Worm (Caenorhabditis elegans) whole organism, L1 larva: ENCODE data around the gene K11H3.2.

Experiments
- C04F5.9 ChIP-seq: sonication (generic microtip); optimal IDR thresholded peaks from 2 replicates; lab custom pipeline; 2016; ENCODE audit warnings: missing genetic modification characterization, missing compliant biosample characterization
- C34B4.2 ChIP-seq: sonication (generic microtip); optimal IDR thresholded peaks from 2 replicates; lab custom pipeline; 2017; ENCODE audit warnings: mild to moderate bottlenecking, missing genetic modification characterization, missing compliant biosample characterization
- F16B12.6 ChIP-seq: fragments of 150-350 bp; optimal IDR thresholded peaks from 2 replicates; lab custom pipeline; 2014; ENCODE audit warnings: missing biosample characterization, missing genetic modification characterization
- Y116A8C.19 ChIP-seq: sonication (generic microtip); optimal IDR thresholded peaks from 2 replicates; lab custom pipeline; 2016; ENCODE audit warnings: missing compliant biosample characterization, missing genetic modification characterization, borderline replicate concordance
- alr-1 ChIP-seq: fragments of 200-800 bp; sonication (Bioruptor generic); optimal IDR thresholded peaks from 2 replicates; lab custom pipeline; 2018; ENCODE audit warnings: borderline replicate concordance, mild to moderate bottlenecking, missing genetic modification characterization, missing compliant biosample characterization
- ama-1 ChIP-seq: fragments of 150-350 bp; optimal IDR thresholded peaks from 2 replicates; lab custom pipeline; 2014
- ceh-8 ChIP-seq: fragments of 200-800 bp; sonication (Bioruptor generic); optimal IDR thresholded peaks from 2 replicates; lab custom pipeline; 2018; ENCODE audit warnings: mild to moderate bottlenecking, missing genetic modification characterization, moderate library complexity, missing compliant biosample characterization
- ceh-82 ChIP-seq, 3 experiments: fragments of 150-350 bp in 1 of 3; sonication (generic microtip) in 2 of 3; optimal IDR thresholded peaks; 2 replicates each; lab custom pipeline; 2014 to 2017; ENCODE audit warnings: missing biosample characterization in 3 of 3, missing genetic modification characterization in 3 of 3
- ces-1 ChIP-seq: fragments of 150-350 bp; optimal IDR thresholded peaks from 2 replicates; lab custom pipeline; 2014; ENCODE audit warnings: missing biosample characterization, missing genetic modification reagents, missing genetic modification characterization
- dpl-1 ChIP-seq, 3 experiments: fragments of 150-350 bp in 2 of 3; sonication (generic microtip) in 1 of 3; optimal IDR thresholded peaks; 2 replicates each; lab custom pipeline; 2014 to 2017; ENCODE audit warnings: missing biosample characterization in 3 of 3, missing genetic modification characterization in 3 of 3, missing genetic modification reagents in 3 of 3
- dsc-1 ChIP-seq: sonication (generic microtip); optimal IDR thresholded peaks from 2 replicates; lab custom pipeline; 2016; ENCODE audit warnings: mild to moderate bottlenecking, missing genetic modification characterization, missing compliant biosample characterization
- efl-1 ChIP-seq, 4 experiments: fragments of 150-350 bp; optimal IDR thresholded peaks in 3 of 4; peaks in 1 of 4; 1 replicate in 1 of 4; 2 replicates in 3 of 4; lab custom pipeline; 2014; ENCODE audit warnings: missing biosample characterization in 2 of 4, missing genetic modification characterization in 2 of 4, missing genetic modification reagents in 2 of 4
- elt-3 ChIP-seq, 6 experiments: fragments of 150-350 bp in 1 of 6; sonication (generic microtip); optimal IDR thresholded peaks; 2 replicates each; lab custom pipeline; 2017 to 2018; ENCODE audit warnings: missing biosample characterization in 6 of 6, missing genetic modification characterization in 6 of 6, inconsistent platforms in 1 of 6
- fkh-8 ChIP-seq: sonication (generic microtip); optimal IDR thresholded peaks from 2 replicates; lab custom pipeline; 2016; ENCODE audit warnings: mild to moderate bottlenecking, missing genetic modification characterization, missing compliant biosample characterization
- fos-1 ChIP-seq: fragments of 150-350 bp; optimal IDR thresholded peaks from 2 replicates; lab custom pipeline; 2014; ENCODE audit warnings: missing biosample characterization, missing genetic modification characterization
- hlh-17 ChIP-seq: fragments of 200-800 bp; sonication (Bioruptor generic); optimal IDR thresholded peaks from 2 replicates; lab custom pipeline; 2018; ENCODE audit warnings: missing genetic modification characterization, mild to moderate bottlenecking, missing compliant biosample characterization, moderate library complexity, borderline replicate concordance
- hpl-2 ChIP-seq: fragments of 150-350 bp; optimal IDR thresholded peaks from 2 replicates; lab custom pipeline; 2014; ENCODE audit warnings: missing biosample characterization, missing genetic modification reagents, missing genetic modification characterization
- isw-1 ChIP-seq: fragments of 200-800 bp; sonication (Bioruptor generic); IDR thresholded peaks from 2 replicates; pipeline ENCODE4 v1.3.6; 2022; ENCODE audit warnings: missing genetic modification characterization, missing compliant biosample characterization
- lin-13 ChIP-seq: fragments of 150-350 bp; optimal IDR thresholded peaks from 2 replicates; lab custom pipeline; 2014; ENCODE audit warnings: missing biosample characterization, missing genetic modification reagents, missing genetic modification characterization
- lin-14 ChIP-seq: fragments of 200-800 bp; sonication (Bioruptor generic); optimal IDR thresholded peaks from 2 replicates; lab custom pipeline; 2018; ENCODE audit warnings: mild to moderate bottlenecking, missing genetic modification characterization, moderate library complexity, missing compliant biosample characterization
- lin-15B ChIP-seq: fragments of 150-350 bp; sonication (generic microtip); optimal IDR thresholded peaks from 3 replicates; lab custom pipeline; 2014; ENCODE audit warnings: missing biosample characterization, missing genetic modification characterization
- lin-35 ChIP-seq, 2 experiments: fragments of 150-350 bp; optimal IDR thresholded peaks; 2 replicates each; lab custom pipeline; 2014; ENCODE audit warnings: missing biosample characterization in 2 of 2, missing genetic modification characterization in 2 of 2, missing genetic modification reagents in 2 of 2
- lin-39 ChIP-seq: fragments of 150-350 bp; optimal IDR thresholded peaks from 2 replicates; lab custom pipeline; 2014; ENCODE audit warnings: missing biosample characterization, missing genetic modification reagents, missing genetic modification characterization
- lsy-2 ChIP-seq, 2 experiments: fragments of 150-350 bp; optimal IDR thresholded peaks; 2 replicates each; lab custom pipeline; 2014; ENCODE audit warnings: missing biosample characterization in 2 of 2, missing genetic modification characterization in 2 of 2
- mep-1 ChIP-seq: fragments of 150-350 bp; optimal IDR thresholded peaks from 2 replicates; lab custom pipeline; 2014; ENCODE audit warnings: missing biosample characterization, missing genetic modification characterization
- nhr-12 ChIP-seq: sonication (generic microtip); optimal IDR thresholded peaks from 2 replicates; lab custom pipeline; 2017; ENCODE audit warnings: missing biosample characterization, missing genetic modification characterization
- nhr-19 ChIP-seq: fragments of 200-800 bp; sonication (Bioruptor generic); conservative IDR thresholded peaks from 2 replicates; pipeline ENCODE4 v1.3.6; 2022; ENCODE audit warnings: missing genetic modification characterization, missing compliant biosample characterization
- nhr-237 ChIP-seq: fragments of 150-350 bp; optimal IDR thresholded peaks from 2 replicates; lab custom pipeline; 2014; ENCODE audit warnings: missing biosample characterization, missing genetic modification characterization
- nhr-28 ChIP-seq: fragments of 150-350 bp; optimal IDR thresholded peaks from 2 replicates; lab custom pipeline; 2014; ENCODE audit warnings: missing biosample characterization, missing genetic modification characterization
- nhr-47 ChIP-seq: sonication (generic microtip); optimal IDR thresholded peaks from 2 replicates; lab custom pipeline; 2016; ENCODE audit warnings: mild to moderate bottlenecking, missing genetic modification characterization, moderate library complexity, missing compliant biosample characterization
- nhr-71 ChIP-seq: sonication (generic microtip); optimal IDR thresholded peaks from 2 replicates; lab custom pipeline; 2016; ENCODE audit warnings: mild to moderate bottlenecking, missing genetic modification characterization, moderate library complexity, missing compliant biosample characterization
- nhr-77 ChIP-seq: fragments of 150-350 bp; optimal IDR thresholded peaks from 2 replicates; lab custom pipeline; 2014; ENCODE audit warnings: missing biosample characterization, missing genetic modification characterization
- nhr-85 ChIP-seq: sonication (generic microtip); peaks from one replicate; lab custom pipeline; 2016; ENCODE audit warnings: missing genetic modification characterization, inconsistent platforms, missing compliant biosample characterization
- nhr-90 ChIP-seq: sonication (generic microtip); optimal IDR thresholded peaks from 2 replicates; lab custom pipeline; 2016; ENCODE audit warnings: mild to moderate bottlenecking, missing genetic modification characterization, missing compliant biosample characterization; ENCODE audit not compliant: poor library complexity
- pax-3 ChIP-seq: fragments of 200-800 bp; sonication (Bioruptor generic); optimal IDR thresholded peaks from 2 replicates; lab custom pipeline; 2018; ENCODE audit warnings: mild to moderate bottlenecking, missing genetic modification characterization, moderate library complexity, missing compliant biosample characterization
- rnt-1 ChIP-seq: sonication (generic microtip); optimal IDR thresholded peaks from 2 replicates; lab custom pipeline; 2016; ENCODE audit warnings: mild to moderate bottlenecking, missing genetic modification characterization, moderate library complexity, missing compliant biosample characterization
- snpc-4 ChIP-seq: fragments of 150-350 bp; optimal IDR thresholded peaks from 2 replicates; lab custom pipeline; 2014; ENCODE audit warnings: missing biosample characterization, missing genetic modification characterization
- snu-23 ChIP-seq: sonication (generic microtip); optimal IDR thresholded peaks from 2 replicates; lab custom pipeline; 2016; ENCODE audit warnings: missing genetic modification characterization, missing compliant biosample characterization
- sox-4 ChIP-seq: sonication (generic microtip); optimal IDR thresholded peaks from 2 replicates; lab custom pipeline; 2016; ENCODE audit warnings: missing genetic modification characterization, missing compliant biosample characterization
- tbx-2 ChIP-seq: sonication (generic microtip); optimal IDR thresholded peaks from 2 replicates; lab custom pipeline; 2016; ENCODE audit warnings: missing genetic modification characterization, missing compliant biosample characterization
- unc-86 ChIP-seq: sonication (generic microtip); optimal IDR thresholded peaks from 2 replicates; lab custom pipeline; 2016; ENCODE audit warnings: missing genetic modification characterization, missing compliant biosample characterization

K11H3.2 gene

DNA sequence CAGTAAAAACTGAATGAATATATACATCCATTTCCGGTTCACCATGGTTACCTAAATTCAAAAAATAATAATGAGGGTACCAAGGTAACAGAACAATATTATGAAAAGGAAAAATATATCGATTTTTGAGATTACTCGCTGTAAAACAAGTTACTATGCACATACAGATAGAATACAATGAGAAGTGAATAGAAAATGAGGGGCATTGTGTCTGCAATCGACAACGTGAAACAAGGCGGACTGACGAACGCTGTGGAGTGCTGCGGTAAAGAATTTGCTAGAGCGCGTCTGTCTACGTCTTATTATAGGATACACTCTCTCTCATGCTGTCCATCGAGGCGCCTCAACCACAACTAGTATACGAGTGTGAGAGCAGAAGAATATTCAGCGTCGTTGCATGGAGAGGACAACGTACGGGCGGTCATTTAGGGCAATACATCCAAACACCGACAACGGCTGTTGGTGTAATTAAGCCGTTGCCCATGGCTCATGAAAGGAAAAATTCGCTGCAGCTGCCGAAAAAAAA lies 29.0 kb upstream of the K11H3.2 start, which contains the start of gene cnx-1:
TSS of gene cnx-1 (minus strand) at position 51 of the 526 bp plus-strand sequence.
- TF ChIP-seq F16B12.6 (peak; percentile 49), dsc-1 (no peak), hpl-2 (GFP tag; lab: Kevin White, UChicago) (no peak), efl-1 (optimal IDR thresholded peaks at IDR 0.05; lab: Kevin White, UChicago) (no peak), efl-1 (GFP tag; optimal IDR thresholded peaks at IDR 0.05 in 1 of 2; lab: Kevin White, UChicago) (peak in 1 of 2 experiments; percentile 5), lin-14 (GFP tag; lab: Kevin White, UChicago) (peak; percentile 76), lin-13 (GFP tag; lab: Kevin White, UChicago) (no peak), lsy-2 (tag; optimal IDR thresholded peaks at IDR 0.05; lab: Kevin White, UChicago) (peak in 1 of 2 experiments; percentile 30), ceh-8 (GFP tag; lab: Kevin White, UChicago) (no peak), snpc-4 (no peak), nhr-47 (no peak), Y116A8C.19 (no peak), isw-1 (GFP tag; lab: Robert Waterston, UW) (no peak), ama-1 (lab: Kevin White, UChicago) (no peak), alr-1 (tag; lab: Kevin White, UChicago) (no peak), rnt-1 (tag; lab: Kevin White, UChicago) (peak; percentile 3), dpl-1 (GFP tag; optimal IDR thresholded peaks at IDR 0.05; lab: Kevin White, UChicago) (peak in 1 of 3 experiments; percentile 8), nhr-71 (tag; lab: Kevin White, UChicago) (peak; percentile 14), tbx-2 (tag; lab: Kevin White, UChicago) (no peak), C34B4.2 (tag; lab: Kevin White, UChicago) (no peak), mep-1 (tag; lab: Kevin White, UChicago) (peak; percentile 37), lin-35 (GFP tag; optimal IDR thresholded peaks at IDR 0.05; lab: Kevin White, UChicago) (peak; percentile 6 to 42), unc-86 (tag; lab: Kevin White, UChicago) (no peak), snu-23 (GFP tag; lab: Kevin White, UChicago) (peak; percentile 39), lin-39 (tag; lab: Kevin White, UChicago) (no peak), elt-3 (tag; optimal IDR thresholded peaks at IDR 0.05; lab: Kevin White, UChicago) (no peak), fkh-8 (peak; percentile 36)

- no peak for TF ChIP-seq pax-3 (tag; lab: Kevin White, UChicago)
- no peak for TF ChIP-seq fos-1 (tag; lab: Kevin White, UChicago)
- TF ChIP-seq nhr-90, result no peak
- TF ChIP-seq nhr-19, result no peak
- no peak for TF ChIP-seq alr-1 (tag; lab: Kevin White, UChicago)
- TF ChIP-seq tbx-2 (tag; lab: Kevin White, UChicago), result no peak
- TF ChIP-seq isw-1 (GFP tag; lab: Robert Waterston, UW), result no peak
- TF ChIP-seq nhr-12 (tag; lab: Kevin White, UChicago), result no peak
- no peak for TF ChIP-seq hlh-17
- no peak for TF ChIP-seq sox-4 (tag; lab: Kevin White, UChicago)
- peak; percentile 27 for TF ChIP-seq nhr-85 (tag; lab: Kevin White, UChicago)
- TF ChIP-seq nhr-77 (tag; lab: Kevin White, UChicago), result no peak
- no peak for TF ChIP-seq ces-1 (GFP tag; lab: Kevin White, UChicago)
- TF ChIP-seq nhr-28, result no peak
- peak; percentile 2 for TF ChIP-seq F16B12.6
- no peak for TF ChIP-seq ceh-82 (tag; optimal IDR thresholded peaks at IDR 0.05; lab: Kevin White, UChicago)
- TF ChIP-seq nhr-237 (tag; lab: Kevin White, UChicago), result no peak
- TF ChIP-seq lin-15B (tag; lab: Kevin White, UChicago), result no peak
- peak; percentile 43 to 70 for TF ChIP-seq lsy-2 (tag; optimal IDR thresholded peaks at IDR 0.05; lab: Kevin White, UChicago)
- no peak for TF ChIP-seq C04F5.9
Observed at ce11 chrIII:9817894-9818293, 28.3 kb upstream of the K11H3.2 start.
